Worm (Caenorhabditis elegans): ENCODE measurements around the gene istr-1.

DNA sequence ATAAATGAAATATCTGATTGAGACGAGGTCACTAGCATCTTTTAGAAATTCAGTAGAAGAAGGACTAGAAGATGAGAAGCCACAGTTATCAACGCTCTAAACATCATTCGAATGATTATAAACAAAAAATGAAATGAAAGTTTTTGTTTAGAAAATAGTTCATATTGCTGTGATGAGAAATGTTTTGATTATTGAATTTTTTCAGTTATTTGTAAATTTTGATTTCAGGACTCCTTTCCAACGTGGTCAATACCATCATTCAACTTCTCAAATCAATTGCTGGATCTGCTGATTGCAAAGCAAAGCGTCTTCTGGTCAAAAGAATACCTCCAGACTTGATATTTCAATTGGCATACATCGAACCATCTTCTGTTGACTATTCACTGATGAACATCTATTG lies 39.5 kb upstream of the istr-1 start, which contains the start of gene W05B10.6:
- TF ChIP-seq nhr-23 (tag; optimal IDR thresholded peaks at IDR 0.05) = no peak
- no peak for TF ChIP-seq ztf-4 (tag; optimal IDR thresholded peaks at IDR 0.05)
- TF ChIP-seq snpc-4 (tag; optimal IDR thresholded peaks at IDR 0.05) = no peak
- no peak for TF ChIP-seq unc-39 (tag; optimal IDR thresholded peaks at IDR 0.05)
- TF ChIP-seq zag-1 (tag; optimal IDR thresholded peaks at IDR 0.05) = no peak
- no peak for TF ChIP-seq lin-39 (tag; optimal IDR thresholded peaks at IDR 0.05)
- TF ChIP-seq fos-1 (tag; optimal IDR thresholded peaks at IDR 0.05) = no peak
- no peak for TF ChIP-seq fkh-2 (tag; optimal IDR thresholded peaks at IDR 0.05)
- TF ChIP-seq unc-62 (GFP tag; optimal IDR thresholded peaks at IDR 0.05) = no peak
- no peak for TF ChIP-seq nhr-76 (tag; optimal IDR thresholded peaks at IDR 0.05)
- no peak for TF ChIP-seq ceh-16 (tag; optimal IDR thresholded peaks at IDR 0.05)
- no peak for TF ChIP-seq ceh-9 (tag; optimal IDR thresholded peaks at IDR 0.05)
- TF ChIP-seq ama-1 (optimal IDR thresholded peaks at IDR 0.05) = no peak
